Worm (Caenorhabditis elegans): ENCODE measurements around the gene nspc-14.

Gene nspc-14

ce11 chrX:12406592-12406991, 47.7 kb upstream of the nspc-14 start:
- TF ChIP-seq ama-1 (optimal IDR thresholded peaks at IDR 0.05) (no peak), nhr-11 (tag; optimal IDR thresholded peaks at IDR 0.05) (no peak), ceh-48 (tag; optimal IDR thresholded peaks at IDR 0.05) (no peak), ceh-31 (tag; optimal IDR thresholded peaks at IDR 0.05) (no peak), eyg-1 (tag; optimal IDR thresholded peaks at IDR 0.05) (no peak), elt-4 (tag; optimal IDR thresholded peaks at IDR 0.05) (no peak), C08G9.2 (tag; optimal IDR thresholded peaks at IDR 0.05) (no peak), ceh-6 (GFP tag; optimal IDR thresholded peaks at IDR 0.05) (no peak), F13H6.1 (tag; optimal IDR thresholded peaks at IDR 0.05) (no peak), sox-2 (GFP tag; IDR thresholded peaks at IDR 0.05) (no peak), hlh-15 (tag; optimal IDR thresholded peaks at IDR 0.05) (no peak), zip-5 (tag; optimal IDR thresholded peaks at IDR 0.05) (no peak), hlh-6 (tag; optimal IDR thresholded peaks at IDR 0.05) (no peak)

- no peak for TF ChIP-seq che-1 (tag; optimal IDR thresholded peaks at IDR 0.05)
- TF ChIP-seq ceh-18 (tag; optimal IDR thresholded peaks at IDR 0.05): peak; percentile 3
- peak; percentile 8 for TF ChIP-seq rnt-1 (tag; optimal IDR thresholded peaks at IDR 0.05)
Observed at ce11 chrX:12406037-12406436, 47.2 kb upstream of the nspc-14 start.

- TF ChIP-seq unc-3 (GFP tag; conservative IDR thresholded peaks at IDR 0.05): 0 out of 2 replicates have a peak, but pooled peaks have one; percentile 29
- peak; percentile 35 for TF ChIP-seq unc-3 (tag; optimal IDR thresholded peaks at IDR 0.05)
- TF ChIP-seq ceh-9 (tag; optimal IDR thresholded peaks at IDR 0.05): no peak
Observed at ce11 chrX:12404729-12405128, 45.9 kb upstream of the nspc-14 start.

ce11 chrX:12393786-12394308, 35.0 kb upstream of the nspc-14 start, which contains the start of gene F17E5.2:
F17E5.2 (plus strand) TSS chrX:12394258.
- TF ChIP-seq unc-55 (GFP tag; optimal IDR thresholded peaks at IDR 0.05) (peak; percentile 71), pat-9 (tag; optimal IDR thresholded peaks at IDR 0.05) (peak; percentile 18), hlh-8 (tag; optimal IDR thresholded peaks at IDR 0.05) (peak; percentile 70), unc-42 (tag; optimal IDR thresholded peaks at IDR 0.05) (peak; percentile 83), odd-2 (tag; optimal IDR thresholded peaks at IDR 0.05) (no peak), ztf-16 (tag; optimal IDR thresholded peaks at IDR 0.05) (no peak), ceh-45 (GFP tag; IDR thresholded peaks at IDR 0.05) (no peak), T23F11.4 (GFP tag; optimal IDR thresholded peaks at IDR 0.05) (no peak), unc-3 (GFP tag; conservative IDR thresholded peaks at IDR 0.05) (no peak; the same call in 1 of the 2 replicates), unc-3 (tag; optimal IDR thresholded peaks at IDR 0.05) (no peak), ceh-22 (tag; optimal IDR thresholded peaks at IDR 0.05) (no peak), npax-4 (tag; optimal IDR thresholded peaks at IDR 0.05) (no peak), Y22D7AL.16 (tag; optimal IDR thresholded peaks at IDR 0.05) (no peak), ceh-48 (tag; optimal IDR thresholded peaks at IDR 0.05) (peak; percentile 71), ceh-24 (tag; optimal IDR thresholded peaks at IDR 0.05) (no peak), tbx-2 (tag; optimal IDR thresholded peaks at IDR 0.05) (peak; percentile 68), sox-4 (tag; optimal IDR thresholded peaks at IDR 0.05) (no peak), ref-2 (tag; optimal IDR thresholded peaks at IDR 0.05) (peak; percentile 74), syd-9 (tag; optimal IDR thresholded peaks at IDR 0.05) (no peak), ama-1 (optimal IDR thresholded peaks at IDR 0.05) (no peak), K02D7.2 (tag; optimal IDR thresholded peaks at IDR 0.05) (no peak), hlh-30 (tag; optimal IDR thresholded peaks at IDR 0.05; ENCODE audit: insufficient read depth) (peak; percentile 32), F13H6.1 (tag; optimal IDR thresholded peaks at IDR 0.05) (peak; percentile 12), ceh-6 (GFP tag; optimal IDR thresholded peaks at IDR 0.05) (peak; percentile 20), ceh-30 (tag; optimal IDR thresholded peaks at IDR 0.05) (peak; percentile 94), pros-1 (tag; optimal IDR thresholded peaks at IDR 0.05) (peak; percentile 78), zip-5 (tag; optimal IDR thresholded peaks at IDR 0.05) (no peak), nhr-232 (tag; optimal IDR thresholded peaks at IDR 0.05) (no peak), ceh-31 (tag; optimal IDR thresholded peaks at IDR 0.05) (peak; percentile 77), nfya-1 (tag; optimal IDR thresholded peaks at IDR 0.05) (peak; percentile 85), ceh-18 (tag; optimal IDR thresholded peaks at IDR 0.05) (peak; percentile 84), ceh-19 (GFP tag; optimal IDR thresholded peaks at IDR 0.05) (no peak), elt-2 (tag; optimal IDR thresholded peaks at IDR 0.05) (peak; percentile 10), C08G9.2 (tag; optimal IDR thresholded peaks at IDR 0.05) (peak; percentile 9), rnt-1 (tag; optimal IDR thresholded peaks at IDR 0.05) (peak; percentile 32), ceh-34 (tag; optimal IDR thresholded peaks at IDR 0.05) (peak; percentile 77), elt-4 (tag; optimal IDR thresholded peaks at IDR 0.05) (no peak), sdc-2 (tag; optimal IDR thresholded peaks at IDR 0.05) (peak; percentile 83)
